Fruit fly (Drosophila melanogaster): Measurements from ENCODE around the gene CG33912.

Gene CG33912

DNA sequence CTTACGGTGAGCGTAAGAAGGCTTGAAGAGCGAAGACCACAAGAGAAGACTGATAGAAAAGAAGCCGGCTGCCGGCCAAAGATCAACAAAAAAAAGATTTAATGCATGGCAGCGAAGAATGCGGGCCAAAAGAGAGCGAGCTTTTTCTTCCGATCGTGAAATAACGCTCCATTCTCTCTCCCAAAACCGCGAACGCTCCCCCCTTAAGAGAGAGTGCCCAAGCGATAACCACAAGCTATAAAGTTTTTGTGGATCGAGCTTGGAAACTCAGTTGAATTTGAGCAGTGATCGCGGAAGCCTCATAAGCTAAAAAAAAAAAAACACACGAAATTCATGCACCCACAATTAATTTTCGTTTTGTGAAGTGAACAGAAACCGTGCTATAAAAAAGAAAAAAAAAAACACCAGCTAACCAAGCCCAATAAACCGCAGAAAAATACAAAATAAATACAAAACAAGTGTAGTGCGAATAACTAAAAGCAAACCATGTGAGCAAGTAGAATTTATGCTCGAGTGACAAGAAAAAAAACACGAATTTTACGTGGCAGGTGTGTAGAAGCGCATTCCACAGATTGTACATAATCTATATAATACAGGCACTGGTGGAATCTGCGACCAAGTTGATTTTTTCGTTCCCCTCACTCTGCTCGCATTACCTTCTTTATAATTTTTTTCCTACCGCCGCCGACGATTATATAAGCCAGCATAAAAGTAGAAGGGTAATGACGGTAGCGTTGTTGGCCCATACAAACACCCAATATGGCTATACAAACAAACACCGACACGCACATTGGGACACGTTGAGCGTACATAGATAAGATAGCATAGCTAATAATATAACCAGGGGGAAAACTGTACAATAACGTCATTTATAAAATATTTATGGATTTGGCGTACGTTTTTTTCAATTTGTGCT lies 24.9 kb downstream of the CG33912 start, which contains the start of gene CG13252 (continued):
- no peak for TF ChIP-seq chn (GFP tag; optimal IDR thresholded peaks at IDR 0.05)
- no peak for TF ChIP-seq CG5245 (GFP tag; optimal IDR thresholded peaks at IDR 0.05)
- peak; percentile 62 for TF ChIP-seq CG17912 (GFP tag; optimal IDR thresholded peaks at IDR 0.05)
- no peak for TF ChIP-seq CTCF (GFP tag; optimal IDR thresholded peaks at IDR 0.05)
- TF ChIP-seq NC2β (GFP tag; optimal IDR thresholded peaks at IDR 0.05): no peak
- peak; percentile 16; the same call in 1 of the 2 replicates for TF ChIP-seq GATAe (GFP tag; conservative IDR thresholded peaks at IDR 0.05)
- TF ChIP-seq esg (GFP tag; conservative IDR thresholded peaks at IDR 0.05): no peak
- TF ChIP-seq CG11093 (GFP tag; IDR thresholded peaks at IDR 0.05): no peak
- TF ChIP-seq croc (GFP tag; conservative IDR thresholded peaks at IDR 0.05): no peak
- TF ChIP-seq zfh2 (GFP tag; optimal IDR thresholded peaks at IDR 0.05): no peak
- TF ChIP-seq kay (GFP tag; optimal IDR thresholded peaks at IDR 0.05): no peak
- no peak for TF ChIP-seq ap (GFP tag; IDR thresholded peaks at IDR 0.05)
- TF ChIP-seq lilli (GFP tag; optimal IDR thresholded peaks at IDR 0.05): no peak
- TF ChIP-seq CG10321 (GFP tag; IDR thresholded peaks at IDR 0.05): no peak
- TF ChIP-seq run (tag; optimal IDR thresholded peaks at IDR 0.05): no peak
- peak; percentile 39 for TF ChIP-seq yki (optimal IDR thresholded peaks at IDR 0.05)
- TF ChIP-seq tio (GFP tag; optimal IDR thresholded peaks at IDR 0.05): no peak
- TF ChIP-seq CG8924 (tag; optimal IDR thresholded peaks at IDR 0.05): no peak
- no peak for TF ChIP-seq pita (GFP tag; optimal IDR thresholded peaks at IDR 0.05)
- peak; percentile 10 for TF ChIP-seq CrebB (tag; optimal IDR thresholded peaks at IDR 0.05)
- peak; percentile 48; the same call in 1 of the 2 replicates for TF ChIP-seq Awh (GFP tag; IDR thresholded peaks at IDR 0.05)
- peak; percentile 60 for TF ChIP-seq wek (GFP tag; optimal IDR thresholded peaks at IDR 0.05)
- TF ChIP-seq CG30403 (GFP tag; optimal IDR thresholded peaks at IDR 0.05): no peak
- peak; percentile 26 for TF ChIP-seq cg (GFP tag; optimal IDR thresholded peaks at IDR 0.05)
- TF ChIP-seq unc-4 (GFP tag; IDR thresholded peaks at IDR 0.05; ENCODE audit: partially characterized antibody): no peak
- TF ChIP-seq MBD-R2 (GFP tag; IDR thresholded peaks at IDR 0.05): no peak
- TF ChIP-seq CG13123 (GFP tag; optimal IDR thresholded peaks at IDR 0.05): no peak
- peak; percentile 20; the same call in 1 of the 2 replicates for TF ChIP-seq sob (GFP tag; IDR thresholded peaks at IDR 0.05)
- no peak for TF ChIP-seq klu (GFP tag; IDR thresholded peaks at IDR 0.05)
- TF ChIP-seq Sox100B (GFP tag; optimal IDR thresholded peaks at IDR 0.05): peak; percentile 32
- TF ChIP-seq dm (GFP tag; optimal IDR thresholded peaks at IDR 0.05): no peak
- no peak for TF ChIP-seq CG7357 (GFP tag; IDR thresholded peaks at IDR 0.05)
- TF ChIP-seq Lim3 (GFP tag; IDR thresholded peaks at IDR 0.05): no peak
- no peak for TF ChIP-seq br (optimal IDR thresholded peaks at IDR 0.05)
- TF ChIP-seq phol (tag; optimal IDR thresholded peaks at IDR 0.05): peak; percentile 20
- TF ChIP-seq eyg (GFP tag; optimal IDR thresholded peaks at IDR 0.05): no peak
- TF ChIP-seq Lpt (GFP tag; optimal IDR thresholded peaks at IDR 0.05): no peak
- TF ChIP-seq CG6654 (GFP tag; optimal IDR thresholded peaks at IDR 0.05): no peak
- TF ChIP-seq CG12299 (tag; optimal IDR thresholded peaks at IDR 0.05): no peak
- TF ChIP-seq amos (GFP tag; IDR thresholded peaks at IDR 0.05; ENCODE audit: partially characterized antibody): no peak
- TF ChIP-seq mam (GFP tag; optimal IDR thresholded peaks at IDR 0.05): no peak
- peak; percentile 11 for TF ChIP-seq gem (tag; optimal IDR thresholded peaks at IDR 0.05)
- no peak for TF ChIP-seq fd96Cb (tag; optimal IDR thresholded peaks at IDR 0.05)
- peak; percentile 50 for TF ChIP-seq HLHmδ (GFP tag; optimal IDR thresholded peaks at IDR 0.05)
- TF ChIP-seq sima (GFP tag; optimal IDR thresholded peaks at IDR 0.05): no peak
- TF ChIP-seq Ets97D (GFP tag; optimal IDR thresholded peaks at IDR 0.05): no peak
- TF ChIP-seq Hr78 (GFP tag; optimal IDR thresholded peaks at IDR 0.05): no peak
- TF ChIP-seq CG6689 (GFP tag; IDR thresholded peaks at IDR 0.05): no peak
- TF ChIP-seq CG12236 (GFP tag; optimal IDR thresholded peaks at IDR 0.05): no peak
- no peak for TF ChIP-seq Dref (GFP tag; IDR thresholded peaks at IDR 0.05)
- peak; percentile 59 for TF ChIP-seq CG7987 (GFP tag; optimal IDR thresholded peaks at IDR 0.05)

All from whole organism, embryonic.